Fruit fly (Drosophila melanogaster) whole organism: ENCODE results near the gene opa.

ENCODE experiments used
- CG8478 ChIP-seq: fragments of >200 bp; optimal IDR thresholded peaks from 2 replicates; lab custom pipeline; 2018; ENCODE audit warnings: inconsistent platforms
- Dll ChIP-seq: fragments of >200 bp; optimal IDR thresholded peaks from 2 replicates; lab custom pipeline; 2017
- EcR ChIP-seq, 2 experiments: fragments of >200 bp; optimal IDR thresholded peaks; 2 replicates each; lab custom pipeline; 2017; ENCODE audit warnings: missing biosample characterization in 2 of 2, missing genetic modification characterization in 2 of 2, missing genetic modification reagents in 2 of 2
- pan ChIP-seq: fragments of >200 bp; optimal IDR thresholded peaks from 2 replicates; lab custom pipeline; 2017
- psq ChIP-seq: fragments of >200 bp; optimal IDR thresholded peaks from 2 replicates; lab custom pipeline; 2017
- usp ChIP-seq: fragments of >200 bp; optimal IDR thresholded peaks from 2 replicates; lab custom pipeline; 2017; ENCODE audit warnings: missing biosample characterization, missing genetic modification characterization, mixed read lengths

DNA sequence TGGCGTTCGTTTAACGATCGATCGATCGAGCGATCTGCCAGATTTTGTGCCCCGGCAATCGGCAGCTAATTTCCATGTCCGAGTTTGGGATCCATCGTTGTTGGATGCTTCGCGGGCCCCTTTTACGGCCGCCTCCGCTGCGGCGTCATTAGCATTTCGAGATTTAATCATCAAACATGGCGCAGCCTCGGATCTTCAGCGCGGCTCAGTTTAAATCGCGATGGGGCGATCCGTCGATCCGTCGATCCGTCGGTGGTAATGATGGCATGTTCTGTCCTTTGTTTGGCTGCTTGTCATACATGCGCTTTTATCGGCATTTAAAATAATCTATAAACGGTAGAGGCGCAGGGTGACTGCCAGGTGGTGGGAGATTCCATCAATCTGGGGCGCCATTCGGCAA, 47.8 kb downstream of the opa start:
- TF ChIP-seq pan (no peak), EcR (GFP tag; optimal IDR thresholded peaks at IDR 0.05; lab: Kevin White, UChicago) (no peak), psq (lab: Kevin White, UChicago) (no peak), Dll (lab: Kevin White, UChicago) (no peak), usp (GFP tag; lab: Kevin White, UChicago) (no peak), CG8478 (lab: Kevin White, UChicago) (no peak)
